Fruit fly (Drosophila melanogaster) whole organism: Measurements from ENCODE around the gene Zip71B.

Experiments
- CG8478 ChIP-seq: fragments of >200 bp; optimal IDR thresholded peaks from 2 replicates; lab custom pipeline; 2018; ENCODE audit warnings: inconsistent platforms
- Dll ChIP-seq: fragments of >200 bp; optimal IDR thresholded peaks from 2 replicates; lab custom pipeline; 2017
- EcR ChIP-seq, 2 experiments: fragments of >200 bp; optimal IDR thresholded peaks; 2 replicates each; lab custom pipeline; 2017; ENCODE audit warnings: missing biosample characterization in 2 of 2, missing genetic modification characterization in 2 of 2, missing genetic modification reagents in 2 of 2
- usp ChIP-seq: fragments of >200 bp; optimal IDR thresholded peaks from 2 replicates; lab custom pipeline; 2017; ENCODE audit warnings: missing biosample characterization, missing genetic modification characterization, mixed read lengths

DNA sequence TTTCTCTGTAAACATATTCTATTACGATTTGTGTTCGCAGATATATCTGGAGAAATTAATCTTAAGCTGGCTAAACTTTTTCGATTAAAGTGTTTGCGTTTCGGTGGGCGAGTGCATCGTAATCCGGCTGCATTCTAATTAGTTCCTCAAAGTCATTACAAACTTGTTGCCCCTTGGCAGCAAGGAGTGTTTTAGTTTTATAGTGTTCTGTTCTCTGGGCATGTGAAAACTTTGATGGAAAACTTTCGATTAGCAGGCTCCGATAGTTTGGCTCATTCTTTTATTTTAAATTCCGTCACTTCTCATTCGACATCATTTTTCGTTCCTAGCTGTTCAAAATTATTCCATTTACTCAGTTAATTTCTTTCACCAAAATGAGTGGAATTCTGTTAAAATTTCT lies 31.1 kb downstream of the Zip71B start, which contains the start of gene CG32148:
- TF ChIP-seq CG8478 (lab: Kevin White, UChicago), result no peak
- TF ChIP-seq EcR (GFP tag; optimal IDR thresholded peaks at IDR 0.05; lab: Kevin White, UChicago), result no peak
- TF ChIP-seq usp (GFP tag; lab: Kevin White, UChicago), result no peak
- TF ChIP-seq Dll (lab: Kevin White, UChicago), result no peak
